Worm (Caenorhabditis elegans) whole organism, L4/young adult: ENCODE results near the gene nhr-188.

Experiments used
- W03F9.2 ChIP-seq: fragments of 150-350 bp; optimal IDR thresholded peaks from 2 replicates; lab custom pipeline; 2014; ENCODE audit warnings: missing biosample characterization, missing genetic modification characterization
- dao-5 ChIP-seq: sonication (generic microtip); optimal IDR thresholded peaks from 2 replicates; lab custom pipeline; 2016; ENCODE audit warnings: missing genotype, missing genetic modification characterization, moderate library complexity, missing compliant biosample characterization
- him-1 ChIP-seq: sonication (generic microtip); optimal IDR thresholded peaks from 2 replicates; lab custom pipeline; 2016; ENCODE audit warnings: missing genotype, missing genetic modification reagents, missing genetic modification characterization, missing compliant biosample characterization

- TF ChIP-seq W03F9.2 (tag; lab: Kevin White, UChicago) (no peak), dao-5 (tag; lab: Kevin White, UChicago) (no peak), him-1 (tag; lab: Kevin White, UChicago) (no peak)
Measured at ce11 chrV:3886104-3886503, 28.4 kb upstream of the nhr-188 start, which contains the start of gene nhr-124.
